Fruit fly (Drosophila melanogaster) whole organism, embryonic: ENCODE results near the gene niki.
A peak's percentile ranks its signal among the peaks of the same experiment; 100 is the strongest.

Source experiments
- Atf3 ChIP-seq: fragments of 200-800 bp; sonication (Bioruptor generic); optimal IDR thresholded peaks from 3 replicates; lab custom pipeline; 2016; ENCODE audit warnings: missing biosample characterization, missing genetic modification characterization
- Blimp-1 ChIP-seq: fragments of 200-800 bp; sonication (Bioruptor generic); optimal IDR thresholded peaks from 3 replicates; lab custom pipeline; 2018; ENCODE audit warnings: missing biosample characterization, missing genetic modification characterization, mild to moderate bottlenecking, moderate library complexity, missing genetic modification reagents
- CG10209 ChIP-seq: fragments of 200-800 bp; sonication (Bioruptor generic); optimal IDR thresholded peaks from 3 replicates; lab custom pipeline; 2017; ENCODE audit warnings: missing biosample characterization, mild to moderate bottlenecking, missing genetic modification characterization, missing genetic modification reagents
- CG10321 ChIP-seq: fragments of 200-800 bp; sonication (Bioruptor generic); IDR thresholded peaks from 2 replicates; pipeline ENCODE4 v1.3.6; 2022; ENCODE audit warnings: missing biosample characterization, missing genetic modification characterization
- CG11456 ChIP-seq: fragments of 200-800 bp; sonication (Bioruptor generic); IDR thresholded peaks from 3 replicates; pipeline ENCODE4 v1.3.6; 2022; ENCODE audit warnings: missing biosample characterization, missing genetic modification characterization
- CG12219 ChIP-seq: fragments of 200-800 bp; sonication (Bioruptor generic); optimal IDR thresholded peaks from 3 replicates; lab custom pipeline; 2018; ENCODE audit warnings: missing biosample characterization, mild to moderate bottlenecking, missing genetic modification characterization
- CG12236 ChIP-seq: fragments of 200-800 bp; sonication (Bioruptor generic); optimal IDR thresholded peaks from 2 replicates; lab custom pipeline; 2016; ENCODE audit warnings: missing biosample characterization, missing genetic modification characterization
- CG1529 ChIP-seq: fragments of 200-800 bp; sonication (Bioruptor generic); optimal IDR thresholded peaks from 3 replicates; lab custom pipeline; 2018; ENCODE audit warnings: missing biosample characterization, missing genetic modification characterization
- CG17361 ChIP-seq: fragments of 200-800 bp; sonication (Bioruptor generic); IDR thresholded peaks from 3 replicates; pipeline ENCODE4 v1.3.6; 2022; ENCODE audit warnings: missing biosample characterization, missing genetic modification characterization
- CG17612 ChIP-seq: fragments of 200-800 bp; sonication (Bioruptor generic); IDR thresholded peaks from 2 replicates; pipeline ENCODE4 v1.3.6; 2022; ENCODE audit warnings: missing biosample characterization, missing genetic modification characterization
- CG17802 ChIP-seq: fragments of 200-800 bp; sonication (Bioruptor generic); optimal IDR thresholded peaks from 2 replicates; lab custom pipeline; 2018; ENCODE audit warnings: missing biosample characterization, mild to moderate bottlenecking, missing genetic modification characterization, moderate library complexity
- CG2199 ChIP-seq: fragments of 200-800 bp; sonication (Bioruptor generic); IDR thresholded peaks from 3 replicates; pipeline ENCODE4 v1.3.6; 2022; ENCODE audit warnings: missing biosample characterization, missing genetic modification characterization
- CG2712 ChIP-seq: fragments of 200-800 bp; optimal IDR thresholded peaks from 3 replicates; lab custom pipeline; 2019; ENCODE audit warnings: missing biosample characterization, mild to moderate bottlenecking, missing genetic modification characterization, moderate library complexity
- CG30020 ChIP-seq: fragments of 200-800 bp; optimal IDR thresholded peaks from 2 replicates; lab custom pipeline; 2019; ENCODE audit warnings: missing biosample characterization, mild to moderate bottlenecking, missing genetic modification characterization, moderate library complexity
- CG31365 ChIP-seq: fragments of 200-800 bp; sonication (Bioruptor generic); optimal IDR thresholded peaks from 2 replicates; lab custom pipeline; 2018; ENCODE audit warnings: missing biosample characterization, mild to moderate bottlenecking, missing genetic modification characterization
- CG42726 ChIP-seq: fragments of 200-800 bp; sonication (Bioruptor generic); IDR thresholded peaks from 2 replicates; pipeline ENCODE4 v1.3.6; 2022; ENCODE audit warnings: missing biosample characterization, missing genetic modification characterization; ENCODE audit not compliant: partially characterized antibody
- CG5180 ChIP-seq: fragments of 200-800 bp; sonication (Bioruptor generic); optimal IDR thresholded peaks from 3 replicates; lab custom pipeline; 2017; ENCODE audit warnings: missing biosample characterization, missing genetic modification characterization, mild to moderate bottlenecking, moderate library complexity, missing genetic modification reagents
- CG6765 ChIP-seq: fragments of 200-800 bp; sonication (Bioruptor generic); optimal IDR thresholded peaks from 3 replicates; lab custom pipeline; 2017; ENCODE audit warnings: missing biosample characterization, mild to moderate bottlenecking, missing genetic modification characterization
- CG7271 ChIP-seq: fragments of 200-800 bp; sonication (Bioruptor generic); optimal IDR thresholded peaks from 2 replicates; lab custom pipeline; 2018; ENCODE audit warnings: missing biosample characterization, mild to moderate bottlenecking, missing genetic modification characterization, moderate library complexity
- CG7786 ChIP-seq: fragments of 200-800 bp; sonication (Bioruptor generic); optimal IDR thresholded peaks from 2 replicates; lab custom pipeline; 2016; ENCODE audit warnings: missing biosample characterization, missing genetic modification characterization
- CG8281 ChIP-seq: fragments of 200-800 bp; sonication (Bioruptor generic); optimal IDR thresholded peaks from 2 replicates; lab custom pipeline; 2018; ENCODE audit warnings: missing biosample characterization, mild to moderate bottlenecking, missing genetic modification characterization, moderate library complexity
- CG8388 ChIP-seq: fragments of 200-800 bp; sonication (Bioruptor generic); optimal IDR thresholded peaks from 2 replicates; lab custom pipeline; 2019; ENCODE audit warnings: missing biosample characterization, mild to moderate bottlenecking, missing genetic modification characterization, moderate library complexity
- E2f1 ChIP-seq: fragments of 200-800 bp; sonication (Bioruptor generic); IDR thresholded peaks from 2 replicates; pipeline ENCODE4 v1.3.6; 2022; ENCODE audit warnings: missing biosample characterization, missing genetic modification characterization
- Eip74EF ChIP-seq, 2 experiments: fragments of 200-800 bp in 1 of 2; fragments of >200 bp in 1 of 2; sonication (Bioruptor generic) in 1 of 2; optimal IDR thresholded peaks; 2 replicates each; lab custom pipeline; 2017 to 2019; ENCODE audit warnings: missing biosample characterization in 2 of 2, missing genetic modification characterization in 2 of 2, mild to moderate bottlenecking in 1 of 2, moderate library complexity in 1 of 2
- Hsf ChIP-seq: fragments of 200-800 bp; sonication (Bioruptor generic); optimal IDR thresholded peaks from 3 replicates; lab custom pipeline; 2016; ENCODE audit warnings: missing biosample characterization, missing genetic modification characterization
- Lim3 ChIP-seq: fragments of 200-800 bp; sonication (Bioruptor generic); IDR thresholded peaks from 2 replicates; pipeline ENCODE4 v1.3.6; 2022; ENCODE audit warnings: missing biosample characterization, missing genetic modification characterization
- Max ChIP-seq: fragments of 200-800 bp; sonication (Bioruptor generic); optimal IDR thresholded peaks from 2 replicates; lab custom pipeline; 2016; ENCODE audit warnings: missing biosample characterization, mild to moderate bottlenecking, missing genetic modification characterization
- Nf-YC ChIP-seq: fragments of 200-800 bp; optimal IDR thresholded peaks from 3 replicates; lab custom pipeline; 2019; ENCODE audit warnings: missing biosample characterization, mild to moderate bottlenecking, missing genetic modification characterization, moderate library complexity
- Poxn ChIP-seq: fragments of 200-800 bp; sonication (Bioruptor generic); IDR thresholded peaks from 2 replicates; pipeline ENCODE4 v1.3.6; 2022; ENCODE audit warnings: missing biosample characterization, missing genetic modification characterization
- Sry-β ChIP-seq: fragments of 200-800 bp; sonication (Bioruptor generic); optimal IDR thresholded peaks from 2 replicates; lab custom pipeline; 2018; ENCODE audit warnings: missing biosample characterization, mild to moderate bottlenecking, missing genetic modification characterization, moderate library complexity
- Usf ChIP-seq: fragments of 200-800 bp; sonication (Bioruptor generic); optimal IDR thresholded peaks from 2 replicates; lab custom pipeline; 2017; ENCODE audit warnings: missing genotype, missing biosample characterization, missing genetic modification characterization
- cas ChIP-seq: fragments of 200-800 bp; sonication (Bioruptor generic); IDR thresholded peaks from 2 replicates; pipeline ENCODE4 v1.3.6; 2022; ENCODE audit warnings: missing biosample characterization, missing genetic modification characterization
- chm ChIP-seq: fragments of 200-800 bp; sonication (Bioruptor generic); IDR thresholded peaks from 2 replicates; pipeline ENCODE4 v1.3.6; 2022; ENCODE audit warnings: missing biosample characterization, missing genetic modification characterization
- ci ChIP-seq: fragments of 200-800 bp; sonication (Bioruptor generic); IDR thresholded peaks from 3 replicates; pipeline ENCODE4 v1.3.6; 2022; ENCODE audit warnings: missing biosample characterization, missing genetic modification characterization
- eyg ChIP-seq: fragments of 200-800 bp; sonication (Bioruptor generic); optimal IDR thresholded peaks from 3 replicates; lab custom pipeline; 2016; ENCODE audit warnings: missing biosample characterization, missing genetic modification characterization
- fd96Cb ChIP-seq: fragments of 200-800 bp; sonication (Bioruptor generic); optimal IDR thresholded peaks from 2 replicates; lab custom pipeline; 2018; ENCODE audit warnings: missing biosample characterization, mild to moderate bottlenecking, missing genetic modification characterization, moderate library complexity
- ham ChIP-seq: fragments of 200-800 bp; sonication (Bioruptor generic); IDR thresholded peaks from 2 replicates; pipeline ENCODE4 v1.3.6; 2022; ENCODE audit warnings: missing biosample characterization, missing genetic modification characterization
- jing ChIP-seq: fragments of 200-800 bp; sonication (Bioruptor generic); optimal IDR thresholded peaks from 2 replicates; lab custom pipeline; 2018; ENCODE audit warnings: missing biosample characterization, mild to moderate bottlenecking, missing genetic modification characterization
- ken ChIP-seq: fragments of 200-800 bp; sonication (Bioruptor generic); IDR thresholded peaks from 3 replicates; pipeline ENCODE4 v1.3.6; 2022; ENCODE audit warnings: missing biosample characterization, missing genetic modification characterization
- nerfin-2 ChIP-seq: fragments of 200-800 bp; sonication (Bioruptor generic); IDR thresholded peaks from 2 replicates; pipeline ENCODE4 v1.3.6; 2022; ENCODE audit warnings: missing biosample characterization, missing genetic modification characterization; ENCODE audit not compliant: partially characterized antibody
- nom ChIP-seq: fragments of 200-800 bp; sonication (Bioruptor generic); optimal IDR thresholded peaks from 2 replicates; lab custom pipeline; 2017; ENCODE audit warnings: missing biosample characterization, missing genetic modification characterization, mild to moderate bottlenecking, moderate library complexity, missing genetic modification reagents
- pnt ChIP-seq: fragments of 200-800 bp; sonication (Bioruptor generic); optimal IDR thresholded peaks from 3 replicates; lab custom pipeline; 2016; ENCODE audit warnings: missing biosample characterization, missing genetic modification characterization
- ranshi ChIP-seq: fragments of 200-800 bp; sonication (Bioruptor generic); IDR thresholded peaks from 2 replicates; pipeline ENCODE4 v1.3.6; 2022; ENCODE audit warnings: missing biosample characterization, missing genetic modification characterization
- slbo ChIP-seq: fragments of 200-800 bp; sonication (Bioruptor generic); IDR thresholded peaks from 2 replicates; pipeline ENCODE4 v1.3.6; 2022; ENCODE audit warnings: missing biosample characterization, missing genetic modification characterization
- ttk ChIP-seq: fragments of 200-800 bp; sonication (Bioruptor generic); IDR thresholded peaks from 2 replicates; pipeline ENCODE4 v2.1.2; 2022; ENCODE audit warnings: missing biosample characterization, missing genetic modification characterization
- unc-4 ChIP-seq: fragments of 200-800 bp; sonication (Bioruptor generic); IDR thresholded peaks from 2 replicates; pipeline ENCODE4 v1.3.6; 2022; ENCODE audit warnings: missing biosample characterization, missing genetic modification characterization; ENCODE audit not compliant: partially characterized antibody
- wek ChIP-seq: fragments of 200-800 bp; sonication (Bioruptor generic); optimal IDR thresholded peaks from 3 replicates; lab custom pipeline; 2018; ENCODE audit warnings: missing biosample characterization, mild to moderate bottlenecking, missing genetic modification characterization, moderate library complexity
- yki ChIP-seq: fragments of >200 bp; optimal IDR thresholded peaks from 3 replicates; lab custom pipeline; 2018
- zen ChIP-seq: fragments of 200-800 bp; sonication (Bioruptor generic); optimal IDR thresholded peaks from 3 replicates; lab custom pipeline; 2018; ENCODE audit warnings: missing biosample characterization, mild to moderate bottlenecking, missing genetic modification characterization, moderate library complexity
- zfh2 ChIP-seq: fragments of 200-800 bp; sonication (Bioruptor generic); optimal IDR thresholded peaks from 2 replicates; lab custom pipeline; 2016; ENCODE audit warnings: missing biosample characterization, missing genetic modification characterization

niki gene

DNA sequence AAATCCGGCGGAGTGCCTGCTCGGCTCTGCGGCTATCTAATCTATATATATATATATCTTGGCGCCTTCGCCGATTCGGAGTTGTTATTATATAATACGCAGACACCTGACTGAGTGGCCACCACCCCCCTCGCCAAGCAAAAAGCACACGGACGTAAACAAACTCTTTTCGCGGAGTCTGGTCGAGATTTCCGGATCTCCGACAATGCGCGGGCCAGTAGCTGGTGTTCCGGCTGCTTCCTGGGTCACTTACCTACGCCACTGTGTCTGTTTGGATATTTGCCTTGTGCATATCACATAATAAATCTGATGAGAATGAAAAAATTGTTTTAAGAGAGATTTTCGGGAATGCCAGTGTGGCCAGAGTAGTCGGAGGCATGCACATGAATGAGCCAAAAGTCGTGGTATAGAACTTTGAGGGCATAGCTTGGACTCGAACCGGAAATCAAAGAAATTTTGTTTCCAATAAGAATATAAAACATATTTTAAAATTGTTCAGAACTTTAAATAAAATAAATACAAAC, 38.3 kb downstream of the niki start, which contains the start of gene CG5805 (continued):
- TF ChIP-seq ttk (GFP tag; lab: Robert Waterston, UW) (peak; percentile 81), ham (peak; percentile 52; the same call in 1 of the 2 replicates), Eip74EF (GFP tag; optimal IDR thresholded peaks at IDR 0.05; lab: Kevin White, UChicago) (peak in 1 of 2 experiments; percentile 36), CG8281 (peak; percentile 68), zen (tag; lab: Kevin White, UChicago) (peak; percentile 79), CG31365 (tag; lab: Kevin White, UChicago) (peak; percentile 77), CG7786 (GFP tag; lab: Kevin White, UChicago) (peak; percentile 16), wek (GFP tag; lab: Kevin White, UChicago) (peak; percentile 58), ken (GFP tag; lab: Robert Waterston, UW) (peak; percentile 89), Blimp-1 (GFP tag; lab: Kevin White, UChicago) (peak; percentile 53), CG42726 (GFP tag; lab: Robert Waterston, UW) (no peak), CG12236 (GFP tag; lab: Kevin White, UChicago) (peak; percentile 53), slbo (GFP tag; lab: Robert Waterston, UW) (peak; percentile 84), CG11456 (peak; percentile 93), cas (GFP tag; lab: Robert Waterston, UW) (peak; percentile 56; the same call in 1 of the 2 replicates), CG2712 (tag; lab: Kevin White, UChicago) (peak; percentile 70), ranshi (GFP tag; lab: Robert Waterston, UW) (peak; percentile 79), Lim3 (GFP tag; lab: Robert Waterston, UW) (no peak), CG30020 (no peak), zfh2 (GFP tag; lab: Kevin White, UChicago) (peak; percentile 61), Atf3 (GFP tag; lab: Kevin White, UChicago) (peak; percentile 47), pnt (GFP tag; lab: Kevin White, UChicago) (no peak), Usf (peak; percentile 67), CG12219 (GFP tag; lab: Kevin White, UChicago) (peak; percentile 79), jing (GFP tag; lab: Kevin White, UChicago) (peak; percentile 63), CG5180 (GFP tag; lab: Kevin White, UChicago) (peak; percentile 56), CG6765 (GFP tag; lab: Kevin White, UChicago) (peak; percentile 90), CG7271 (tag; lab: Kevin White, UChicago) (peak; percentile 89), yki (lab: Kevin White, UChicago) (no peak), CG17802 (tag; lab: Kevin White, UChicago) (peak; percentile 82), ci (GFP tag; lab: Robert Waterston, UW) (peak; percentile 97), Poxn (GFP tag; lab: Robert Waterston, UW) (no peak), Nf-YC (tag; lab: Kevin White, UChicago) (no peak), CG2199 (GFP tag; lab: Robert Waterston, UW) (peak; percentile 47; the same call in 2 of the 3 replicates), unc-4 (GFP tag; lab: Robert Waterston, UW) (no peak), Max (peak; percentile 85), Sry-β (GFP tag; lab: Kevin White, UChicago) (peak; percentile 17), CG17361 (GFP tag; lab: Robert Waterston, UW) (peak; percentile 88), CG1529 (GFP tag; lab: Kevin White, UChicago) (peak; percentile 70), CG17612 (peak; percentile 57; the same call in 1 of the 2 replicates), fd96Cb (tag; lab: Kevin White, UChicago) (peak; percentile 62), chm (GFP tag; lab: Robert Waterston, UW) (peak; percentile 89), CG10321 (GFP tag; lab: Robert Waterston, UW) (peak; percentile 71), E2f1 (peak; percentile 62), nerfin-2 (GFP tag; lab: Robert Waterston, UW) (no peak), eyg (GFP tag; lab: Kevin White, UChicago) (peak; percentile 72), CG10209 (GFP tag; lab: Kevin White, UChicago) (peak; percentile 91), Hsf (peak; percentile 88), nom (GFP tag; lab: Kevin White, UChicago) (no peak), CG8388 (peak; percentile 51)
